Worm (Caenorhabditis elegans): ENCODE data around the gene ifg-1.

Gene ifg-1

DNA sequence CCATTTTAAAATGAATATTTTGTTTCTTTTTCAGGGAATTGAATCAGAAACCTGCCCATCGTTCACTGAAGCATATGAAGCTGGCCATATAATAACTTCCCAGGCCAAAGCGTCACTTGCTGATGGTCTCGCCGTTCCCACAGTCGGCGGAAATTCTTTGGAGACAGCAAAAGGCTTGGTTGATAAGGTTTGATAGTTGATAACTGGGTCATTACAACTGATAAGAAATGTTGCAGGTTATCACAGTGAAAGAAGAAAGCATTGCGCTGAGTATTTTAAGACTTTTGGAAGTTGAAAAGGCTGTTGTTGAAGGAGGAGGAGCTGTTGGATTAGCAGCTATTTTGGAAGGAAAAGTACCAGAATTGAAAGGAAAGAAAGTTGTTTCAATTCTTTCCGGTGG, 49.5 kb downstream of the ifg-1 start:
- no peak for TF ChIP-seq nhr-77 (tag; optimal IDR thresholded peaks at IDR 0.05)
- peak; percentile 56 for TF ChIP-seq nhr-28 (tag; optimal IDR thresholded peaks at IDR 0.05)
- peak; percentile 89 for TF ChIP-seq pqm-1 (tag; optimal IDR thresholded peaks at IDR 0.05)
- TF ChIP-seq lin-1 (GFP tag; IDR thresholded peaks at IDR 0.05) = peak; percentile 18; the same call in 1 of the 2 replicates
- TF ChIP-seq dmd-6 (GFP tag; IDR thresholded peaks at IDR 0.05) = peak; percentile 79
- peak; percentile 35 for TF ChIP-seq hlh-11 (tag; optimal IDR thresholded peaks at IDR 0.05)
- TF ChIP-seq mxl-3 (GFP tag; optimal IDR thresholded peaks at IDR 0.05) = peak; percentile 38
- no peak for TF ChIP-seq lir-3 (tag; optimal IDR thresholded peaks at IDR 0.05)
- TF ChIP-seq nhr-41 (GFP tag; IDR thresholded peaks at IDR 0.05) = peak; percentile 87; the same call in 1 of the 2 replicates

DNA sequence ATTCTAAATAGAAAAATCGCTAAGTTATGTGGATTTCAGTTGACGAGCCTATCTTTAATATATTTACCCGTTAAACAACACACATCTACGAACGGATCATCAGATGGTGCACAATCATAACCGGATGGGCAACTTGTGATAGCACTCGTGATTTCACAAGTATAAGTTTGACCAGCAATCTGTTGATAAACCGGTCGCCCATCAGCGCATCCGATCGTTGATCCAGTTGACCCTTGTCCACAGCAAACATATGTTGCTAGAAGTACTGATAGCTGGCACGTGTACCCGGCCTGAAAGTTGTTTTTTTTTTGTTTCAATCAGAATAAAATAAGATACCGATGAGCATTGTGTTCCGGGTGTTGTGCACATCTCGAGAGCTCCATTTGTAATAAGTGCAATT, 50.7 kb downstream of the ifg-1 start:
- TF ChIP-seq daf-12 (tag; optimal IDR thresholded peaks at IDR 0.05) = no peak
- peak in 1 of 2 experiments; percentile 56 for TF ChIP-seq mdl-1 (tag; optimal IDR thresholded peaks at IDR 0.05)
- peak; percentile 17 for TF ChIP-seq hlh-30 (tag; optimal IDR thresholded peaks at IDR 0.05; ENCODE audit: insufficient read depth)
- TF ChIP-seq dve-1 (tag; optimal IDR thresholded peaks at IDR 0.05; ENCODE audit: insufficient read depth) = no peak
- no peak for TF ChIP-seq daf-8 (GFP tag; IDR thresholded peaks at IDR 0.05)
- no peak for TF ChIP-seq spr-3 (GFP tag; optimal IDR thresholded peaks at IDR 0.05)
- TF ChIP-seq pha-4 (GFP tag; IDR thresholded peaks at IDR 0.05) = no peak
- TF ChIP-seq pha-4 (tag; optimal IDR thresholded peaks at IDR 0.05) = no peak
- no peak for TF ChIP-seq ctbp-1 (GFP tag; IDR thresholded peaks at IDR 0.05)
- no peak for TF ChIP-seq ces-1 (GFP tag; optimal IDR thresholded peaks at IDR 0.05)
- TF ChIP-seq madf-9 (GFP tag; conservative IDR thresholded peaks at IDR 0.05) = no peak
- TF ChIP-seq aha-1 (tag) = no peak
- TF ChIP-seq hlh-11 (tag; optimal IDR thresholded peaks at IDR 0.05) = peak; percentile 17
- no peak for TF ChIP-seq lin-38 (GFP tag; IDR thresholded peaks at IDR 0.05)
- TF ChIP-seq nhr-28 (tag; optimal IDR thresholded peaks at IDR 0.05) = peak; percentile 53

DNA sequence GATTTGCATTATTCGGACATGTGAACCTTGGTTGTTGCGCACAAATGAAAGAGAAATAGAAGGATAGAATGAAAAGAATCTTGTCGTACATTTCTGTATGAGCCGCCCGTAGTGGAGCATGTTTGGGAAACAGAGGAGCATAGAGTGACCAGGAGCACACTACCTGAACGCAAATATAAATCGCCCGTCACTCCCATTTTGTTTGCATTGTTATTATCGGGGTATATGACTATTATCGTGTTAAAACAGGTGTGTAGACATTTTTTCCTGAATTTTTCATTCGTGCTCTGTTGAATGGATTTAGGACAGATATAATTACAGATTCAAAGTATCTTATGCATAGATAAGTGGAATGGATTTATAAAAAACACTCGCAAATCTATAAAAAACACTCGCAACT, 52.3 kb downstream of the ifg-1 start, which contains the start of gene K01C8.2:
K01C8.2 (minus strand) TSS at position 101 of the 400 bp plus-strand sequence.
- TF ChIP-seq ces-1 (GFP tag; optimal IDR thresholded peaks at IDR 0.05) (no peak), daf-12 (tag; optimal IDR thresholded peaks at IDR 0.05) (no peak), madf-9 (GFP tag; conservative IDR thresholded peaks at IDR 0.05) (no peak), saeg-2 (GFP tag; IDR thresholded peaks at IDR 0.05) (no peak), nhr-77 (tag; optimal IDR thresholded peaks at IDR 0.05) (no peak), hlh-11 (tag; optimal IDR thresholded peaks at IDR 0.05) (no peak), fos-1 (tag; optimal IDR thresholded peaks at IDR 0.05) (no peak), egl-43 (GFP tag; IDR thresholded peaks at IDR 0.05) (no peak), madf-5 (GFP tag; IDR thresholded peaks at IDR 0.05) (no peak), lim-7 (GFP tag; IDR thresholded peaks at IDR 0.05) (no peak), spr-1 (tag; optimal IDR thresholded peaks at IDR 0.05) (no peak), pqm-1 (tag; optimal IDR thresholded peaks at IDR 0.05) (no peak), aha-1 (tag) (no peak), D1046.2 (GFP tag; IDR thresholded peaks at IDR 0.05) (no peak), gei-8 (GFP tag; optimal IDR thresholded peaks at IDR 0.05) (no peak), php-3 (GFP tag; IDR thresholded peaks at IDR 0.05) (no peak), nhr-111 (GFP tag; optimal IDR thresholded peaks at IDR 0.05) (no peak)

- TF ChIP-seq mes-2 (tag; optimal IDR thresholded peaks at IDR 0.05; ENCODE audit: poor library complexity, severe bottlenecking) = no peak
- no peak for TF ChIP-seq zag-1 (tag; optimal IDR thresholded peaks at IDR 0.05)
- TF ChIP-seq daf-19 (GFP tag; conservative IDR thresholded peaks at IDR 0.05) = no peak
- no peak for TF ChIP-seq daf-16 (GFP tag; optimal IDR thresholded peaks at IDR 0.05)
- peak; percentile 11 for TF ChIP-seq daf-16 (tag; optimal IDR thresholded peaks at IDR 0.05)
- peak; percentile 7 for TF ChIP-seq unc-130 (GFP tag; optimal IDR thresholded peaks at IDR 0.05)
- no peak for TF ChIP-seq spr-1 (tag; optimal IDR thresholded peaks at IDR 0.05)
- TF ChIP-seq daf-8 (GFP tag; IDR thresholded peaks at IDR 0.05) = no peak
- TF ChIP-seq unc-62 (GFP tag; optimal IDR thresholded peaks at IDR 0.05 in 1 of 2) = peak in 1 of 2 experiments; percentile 80
- TF ChIP-seq unc-62 (tag; optimal IDR thresholded peaks at IDR 0.05) = no peak
These were observed 53.0 kb downstream of the ifg-1 start, which contains the start of gene tdc-1 for ce11 chrII:8269855-8270647. tdc-1 (plus strand) TSS chrII:8270597.
